Fruit fly (Drosophila melanogaster): ENCODE measurements around the gene robl37BC.
A peak's percentile ranks its signal among the peaks of the same experiment; 100 is the strongest.

The robl37BC gene

dm6 chr2L:19014032-19014880 is 3.6 kb downstream of the robl37BC start (continued):
- TF ChIP-seq sqz (GFP tag; optimal IDR thresholded peaks at IDR 0.05) (peak; percentile 58), CG7372 (GFP tag; IDR thresholded peaks at IDR 0.05) (0 out of 2 replicates have a peak, but pooled peaks have one; percentile 48), crp (GFP tag; optimal IDR thresholded peaks at IDR 0.05) (peak in 1 of 2 experiments; percentile 20), CG34422 (GFP tag; IDR thresholded peaks at IDR 0.05) (peak; percentile 50; the same call in 1 of the 3 replicates), Nf-YC (tag; optimal IDR thresholded peaks at IDR 0.05) (peak; percentile 76), emc (GFP tag; optimal IDR thresholded peaks at IDR 0.05) (no peak), CG16813 (GFP tag; IDR thresholded peaks at IDR 0.05; ENCODE audit: partially characterized antibody) (no peak), sens (GFP tag) (peak; percentile 80), NfI (GFP tag; optimal IDR thresholded peaks at IDR 0.05) (peak; percentile 84), nerfin-1 (tag; optimal IDR thresholded peaks at IDR 0.05) (peak; percentile 69), CG18476 (GFP tag; optimal IDR thresholded peaks at IDR 0.05) (peak; percentile 61), CG1529 (GFP tag; optimal IDR thresholded peaks at IDR 0.05) (peak; percentile 54), D19B (GFP tag; optimal IDR thresholded peaks at IDR 0.05) (peak; percentile 62), Gug (GFP tag; IDR thresholded peaks at IDR 0.05) (peak; percentile 6; the same call in 1 of the 4 replicates), tna (GFP tag; IDR thresholded peaks at IDR 0.05; ENCODE audit: partially characterized antibody) (no peak), CG13775 (GFP tag; optimal IDR thresholded peaks at IDR 0.05) (peak; percentile 68), schlank (tag; optimal IDR thresholded peaks at IDR 0.05) (peak; percentile 24), insv (GFP tag; optimal IDR thresholded peaks at IDR 0.05) (peak in 1 of 2 experiments; percentile 41), kah (GFP tag; optimal IDR thresholded peaks at IDR 0.05) (peak; percentile 34), Usf (GFP tag; optimal IDR thresholded peaks at IDR 0.05) (peak; percentile 21), Awh (GFP tag; IDR thresholded peaks at IDR 0.05) (0 out of 2 replicates have a peak, but pooled peaks have one; percentile 10), CG4707 (GFP tag; optimal IDR thresholded peaks at IDR 0.05) (no peak), ranshi (GFP tag; IDR thresholded peaks at IDR 0.05) (peak; percentile 51; the same call in 1 of the 2 replicates), CG12391 (tag; optimal IDR thresholded peaks at IDR 0.05) (peak; percentile 75), HLH3B (GFP tag; IDR thresholded peaks at IDR 0.05) (peak; percentile 70), klu (GFP tag; IDR thresholded peaks at IDR 0.05) (no peak), Gsc (GFP tag; IDR thresholded peaks at IDR 0.05) (no peak), ap (GFP tag; IDR thresholded peaks at IDR 0.05) (0 out of 2 replicates have a peak, but pooled peaks have one; percentile 24), sim (GFP tag; IDR thresholded peaks at IDR 0.05) (no peak), Hand (GFP tag; optimal IDR thresholded peaks at IDR 0.05) (peak; percentile 91), lilli (GFP tag; optimal IDR thresholded peaks at IDR 0.05) (peak; percentile 61), caup (GFP tag; optimal IDR thresholded peaks at IDR 0.05; ENCODE audit: severe bottlenecking) (peak; percentile 83), aop (GFP tag; IDR thresholded peaks at IDR 0.05) (no peak), zfh1 (GFP tag; IDR thresholded peaks at IDR 0.05) (peak; percentile 8; the same call in 1 of the 3 replicates), CG10321 (GFP tag; IDR thresholded peaks at IDR 0.05) (no peak), chinmo (GFP tag; IDR thresholded peaks at IDR 0.05; ENCODE audit: partially characterized antibody) (0 out of 4 replicates have a peak, but pooled peaks have one; percentile 58), Sin3A (optimal IDR thresholded peaks at IDR 0.05) (no peak), lola (GFP tag; optimal IDR thresholded peaks at IDR 0.05) (peak in 1 of 3 experiments; percentile 46), Hr3 (GFP tag; optimal IDR thresholded peaks at IDR 0.05) (peak; percentile 50), Nf-YB (GFP tag; optimal IDR thresholded peaks at IDR 0.05) (peak; percentile 55), D (optimal IDR thresholded peaks at IDR 0.05) (no peak), D (GFP tag; optimal IDR thresholded peaks at IDR 0.05) (peak; percentile 69), pum (GFP tag; optimal IDR thresholded peaks at IDR 0.05) (peak; percentile 3), dmrt99B (tag; optimal IDR thresholded peaks at IDR 0.05) (peak; percentile 88), CG11695 (GFP tag; IDR thresholded peaks at IDR 0.05) (peak; percentile 68; the same call in 1 of the 3 replicates), CG4404 (GFP tag; IDR thresholded peaks at IDR 0.05) (peak; percentile 36; the same call in 1 of the 2 replicates), CG10565 (GFP tag; optimal IDR thresholded peaks at IDR 0.05) (no peak), Ptx1 (GFP tag; IDR thresholded peaks at IDR 0.05) (peak; percentile 73)

Measured in whole organism, embryonic.